Worm (Caenorhabditis elegans): ENCODE data around the gene snpn-1.
A peak's percentile ranks its signal among the peaks of the same experiment; 100 is the strongest.

Gene snpn-1

DNA sequence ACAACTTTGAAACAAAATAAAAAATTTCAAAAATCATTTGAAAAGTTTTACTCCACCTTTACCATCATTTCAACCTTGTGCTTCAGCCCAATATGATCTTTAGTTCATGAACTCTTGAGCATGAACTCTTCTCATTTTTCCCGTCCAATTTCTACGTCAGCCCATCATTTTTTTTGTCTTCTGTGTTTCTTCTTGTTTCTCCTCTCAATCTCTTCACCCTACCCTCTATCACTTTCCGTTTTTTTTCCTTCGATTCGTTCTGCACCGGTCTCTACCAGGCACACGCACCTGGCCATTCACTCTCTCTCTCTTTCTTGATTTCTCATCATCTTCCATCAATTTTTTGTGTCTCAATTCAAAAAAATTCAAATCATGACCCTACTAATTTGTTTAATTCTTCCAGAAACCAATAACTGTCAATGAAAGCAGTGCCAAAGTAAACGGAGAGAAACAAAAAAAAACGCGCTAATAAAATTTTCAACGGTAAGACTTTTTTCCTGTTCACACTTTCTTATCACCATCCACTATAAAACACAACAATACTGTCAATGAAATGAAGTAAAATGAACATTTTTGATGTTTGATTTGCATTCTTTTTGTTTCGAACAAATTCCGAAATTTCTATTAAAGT, 7.8 kb downstream of the snpn-1 start, which contains the start of gene pygo-1 (continued):
- TF ChIP-seq F37B4.10 (GFP tag; IDR thresholded peaks at IDR 0.05) (no peak), F52B5.7 (tag; optimal IDR thresholded peaks at IDR 0.05) (no peak), T26A5.8 (tag; optimal IDR thresholded peaks at IDR 0.05) (no peak), lin-40 (tag; optimal IDR thresholded peaks at IDR 0.05) (no peak), let-526 (GFP tag; IDR thresholded peaks at IDR 0.05) (no peak), nfyb-1 (GFP tag; IDR thresholded peaks at IDR 0.05) (no peak)

DNA sequence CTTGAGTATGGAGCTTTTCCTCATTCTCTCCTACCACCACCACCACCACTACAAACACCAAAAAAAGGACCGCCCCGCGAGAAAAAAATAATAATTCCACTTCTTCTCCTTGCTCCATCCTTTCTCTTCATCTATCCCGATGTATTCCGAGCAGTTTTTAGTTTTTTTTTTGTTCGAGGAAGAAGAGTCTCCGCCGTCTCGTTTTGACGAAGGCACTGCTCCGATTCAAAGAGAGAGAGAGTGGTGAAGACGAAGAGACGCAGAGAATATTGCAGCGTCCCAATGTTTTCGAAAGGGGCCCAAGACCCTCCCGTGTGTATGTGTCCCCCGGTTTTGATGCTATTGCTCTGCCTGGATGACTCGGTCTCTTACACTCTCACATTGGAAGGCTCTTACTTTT, 9.7 kb downstream of the snpn-1 start:
- peak; percentile 39; the same call in 1 of the 2 replicates for TF ChIP-seq zfh-2 (GFP tag; conservative IDR thresholded peaks at IDR 0.05)
- no peak for TF ChIP-seq die-1 (tag; optimal IDR thresholded peaks at IDR 0.05)
- no peak for TF ChIP-seq atf-7 (tag; optimal IDR thresholded peaks at IDR 0.05)
- TF ChIP-seq hmg-1.2 (GFP tag; IDR thresholded peaks at IDR 0.05): peak; percentile 75
- no peak for TF ChIP-seq efl-1 (GFP tag; optimal IDR thresholded peaks at IDR 0.05)
- no peak for TF ChIP-seq F22D6.2 (tag; optimal IDR thresholded peaks at IDR 0.05)

ce11 chrIV:5078846-5079245, 12.0 kb downstream of the snpn-1 start:
- TF ChIP-seq hmg-20 (GFP tag; IDR thresholded peaks at IDR 0.05) (no peak), hmg-1.2 (GFP tag; IDR thresholded peaks at IDR 0.05) (peak; percentile 23; the same call in 1 of the 2 replicates), T07F8.4 (tag; optimal IDR thresholded peaks at IDR 0.05) (no peak), zim-3 (tag; optimal IDR thresholded peaks at IDR 0.05) (no peak), ztf-28 (GFP tag; IDR thresholded peaks at IDR 0.05) (no peak), die-1 (tag; optimal IDR thresholded peaks at IDR 0.05) (no peak), ceh-58 (GFP tag; IDR thresholded peaks at IDR 0.05) (no peak), snpc-3.4 (tag; optimal IDR thresholded peaks at IDR 0.05) (no peak)

DNA sequence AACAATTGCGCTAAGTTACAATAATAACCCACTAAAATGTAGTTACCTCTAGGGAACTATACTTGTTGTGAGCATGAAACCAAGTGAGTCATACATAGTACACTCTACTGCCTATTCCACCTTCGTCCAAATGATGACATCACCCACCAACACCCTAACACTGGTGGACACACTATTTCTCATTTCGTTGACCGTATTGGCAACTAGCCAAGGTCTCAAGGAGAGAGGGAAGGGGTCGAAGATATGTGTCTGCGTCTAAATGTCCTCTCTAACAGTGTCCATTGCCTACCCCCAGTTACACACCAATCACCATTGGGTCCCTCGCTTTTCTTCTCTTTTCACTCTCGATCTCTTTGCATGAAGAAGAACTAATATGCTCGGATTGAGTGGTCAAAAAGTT, 12.9 kb downstream of the snpn-1 start:
- no peak for TF ChIP-seq F33H1.4 (GFP tag; IDR thresholded peaks at IDR 0.05)
- no peak for TF ChIP-seq ceh-58 (GFP tag; IDR thresholded peaks at IDR 0.05)
- TF ChIP-seq lsl-1 (GFP tag; optimal IDR thresholded peaks at IDR 0.05): no peak
- TF ChIP-seq D2030.7 (GFP tag; IDR thresholded peaks at IDR 0.05): no peak
- TF ChIP-seq F57A8.1 (GFP tag; optimal IDR thresholded peaks at IDR 0.05): no peak
- TF ChIP-seq ztf-26 (tag; optimal IDR thresholded peaks at IDR 0.05): no peak
- TF ChIP-seq F10E7.11 (tag; optimal IDR thresholded peaks at IDR 0.05): no peak
- no peak for TF ChIP-seq bed-2 (GFP tag; IDR thresholded peaks at IDR 0.05)
- TF ChIP-seq bed-1 (GFP tag; IDR thresholded peaks at IDR 0.05): no peak
- no peak for TF ChIP-seq snpc-4 (GFP tag; optimal IDR thresholded peaks at IDR 0.05)
- TF ChIP-seq snpc-4 (tag; optimal IDR thresholded peaks at IDR 0.05): no peak
- TF ChIP-seq somi-1 (GFP tag; optimal IDR thresholded peaks at IDR 0.05): no peak
- no peak for TF ChIP-seq mel-28 (tag; optimal IDR thresholded peaks at IDR 0.05; ENCODE audit: borderline replicate concordance)

- no peak for TF ChIP-seq hsf-1 (GFP tag; IDR thresholded peaks at IDR 0.05)
- TF ChIP-seq K11D2.4 (GFP tag; IDR thresholded peaks at IDR 0.05): no peak
- TF ChIP-seq dox-1 (GFP tag; IDR thresholded peaks at IDR 0.05): no peak
- TF ChIP-seq Y53G8AR.9 (GFP tag; conservative IDR thresholded peaks at IDR 0.05): no peak
- no peak for TF ChIP-seq nfya-1 (tag; optimal IDR thresholded peaks at IDR 0.05; ENCODE audit: borderline replicate concordance, insufficient read depth)
- no peak for TF ChIP-seq lin-35 (GFP tag; optimal IDR thresholded peaks at IDR 0.05)
- no peak for TF ChIP-seq nhr-179 (tag; optimal IDR thresholded peaks at IDR 0.05)
- TF ChIP-seq madf-10 (tag; optimal IDR thresholded peaks at IDR 0.05): no peak
- TF ChIP-seq lin-54 (GFP tag; optimal IDR thresholded peaks at IDR 0.05): no peak
- no peak for TF ChIP-seq Y56A3A.18 (GFP tag; IDR thresholded peaks at IDR 0.05)
- no peak for TF ChIP-seq D2030.7 (GFP tag; IDR thresholded peaks at IDR 0.05)
- TF ChIP-seq egl-44 (GFP tag; IDR thresholded peaks at IDR 0.05): no peak
- TF ChIP-seq Y67H2A.10 (GFP tag; conservative IDR thresholded peaks at IDR 0.05): no peak
Measured at ce11 chrIV:5076607-5077006, 14.2 kb downstream of the snpn-1 start.

Data from whole organism, young adult.